Fruit fly (Drosophila melanogaster) ovary, adult (tissue): Measurements from ENCODE around the gene kel.

Source experiments
- CG17801 ChIP-seq: fragments of 200-800 bp; optimal IDR thresholded peaks from 2 replicates; lab custom pipeline; 2019; ENCODE audit warnings: missing biosample characterization, mild to moderate bottlenecking, missing genetic modification characterization, moderate library complexity; ENCODE audit not compliant: partially characterized antibody

Gene kel

dm6 chr2L:18137591-18138247 is at the start of gene kel:
kel (minus strand) TSS chr2L:18138083.
- TF ChIP-seq CG17801 (GFP tag; lab: Kevin White, UChicago), result peak; percentile 63

dm6 chr2L:18186695-18187094 is 48.8 kb upstream of the kel start:
- no peak for TF ChIP-seq CG17801 (GFP tag; lab: Kevin White, UChicago)

DNA sequence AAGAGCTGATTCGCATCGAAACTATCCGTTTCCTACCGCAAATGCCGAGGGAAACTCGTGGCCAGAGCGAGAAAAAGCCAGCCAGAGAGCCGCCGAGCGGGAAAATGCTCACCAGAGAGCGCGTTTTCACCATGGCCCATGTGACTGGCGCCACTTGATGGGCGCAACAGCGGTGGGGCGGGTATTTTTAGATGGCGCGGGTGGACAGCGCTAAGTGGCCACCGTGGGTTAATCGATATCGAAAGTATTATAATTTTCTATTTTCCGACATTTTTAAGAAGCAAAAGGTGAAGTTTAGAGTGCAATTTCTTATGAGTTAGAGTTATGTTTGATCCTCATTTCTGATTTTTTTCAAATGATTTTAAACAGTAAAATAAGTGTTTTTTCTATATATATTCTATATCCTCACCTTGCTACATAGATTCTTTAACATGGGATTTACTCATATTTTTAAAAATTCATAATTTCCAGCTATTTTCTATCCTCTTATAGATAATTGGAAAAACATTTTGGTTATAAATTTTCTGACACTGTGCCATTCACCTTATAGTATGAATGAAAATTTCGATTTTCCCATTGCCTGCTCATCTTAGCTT is 46.9 kb upstream of the kel start, which contains the start of gene Ptp36E:
Ptp36E (minus strand) TSS at position 360 of the 596 bp plus-strand sequence.
- no peak for TF ChIP-seq CG17801 (GFP tag; lab: Kevin White, UChicago)

DNA sequence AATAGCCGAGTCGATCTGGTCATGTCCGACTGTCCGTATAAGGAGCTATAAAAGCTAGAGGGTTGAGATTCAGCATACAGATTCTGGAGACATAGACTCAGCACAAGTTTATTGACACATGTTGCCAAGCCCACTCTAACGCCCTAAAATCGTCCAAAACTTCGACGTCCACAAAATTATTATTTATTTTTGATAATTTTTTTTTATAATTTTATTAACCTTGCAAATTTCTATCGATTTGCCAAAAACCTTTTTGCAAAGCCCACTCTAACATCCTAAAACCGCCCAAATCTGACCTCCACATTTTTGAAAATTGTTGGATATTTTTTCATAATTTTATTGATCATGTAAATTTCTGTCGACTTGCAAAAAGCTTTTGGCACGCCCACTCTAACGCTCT is 21.3 kb upstream of the kel start, which contains the start of gene JMJD4:
JMJD4 (minus strand) TSS at position 101 of the 400 bp plus-strand sequence.
- TF ChIP-seq CG17801 (GFP tag; lab: Kevin White, UChicago), result no peak

dm6 chr2L:18158622-18159043 is 20.8 kb upstream of the kel start:
- no peak for TF ChIP-seq CG17801 (GFP tag; lab: Kevin White, UChicago)

DNA sequence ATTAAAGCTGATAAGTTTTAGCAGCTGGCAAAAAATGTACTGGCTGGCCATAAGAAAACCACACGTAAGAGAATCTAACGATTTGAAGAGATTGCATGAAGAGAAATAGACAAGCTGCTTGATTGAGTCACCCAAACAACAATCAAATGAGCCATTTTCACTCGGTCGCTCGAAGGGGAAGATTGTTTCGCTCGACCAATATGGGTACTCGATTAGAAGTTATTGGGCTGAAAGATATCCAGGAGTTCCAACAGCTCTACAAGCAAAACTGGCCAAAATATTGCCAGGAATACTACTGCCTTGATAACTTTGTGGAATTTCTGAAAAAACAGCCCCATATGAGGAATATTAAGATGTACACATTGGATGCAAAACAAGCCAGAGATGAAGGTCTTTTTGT is 18.0 kb upstream of the kel start, which contains the start of gene CG5783:
CG5783 (plus strand) TSS at position 167 of the 400 bp plus-strand sequence.
- no peak for TF ChIP-seq CG17801 (GFP tag; lab: Kevin White, UChicago)

dm6 chr2L:18154551-18154950 is 16.7 kb upstream of the kel start, which contains the start of gene CG15155:
CG15155 (plus strand) TSS chr2L:18154851.
- no peak for TF ChIP-seq CG17801 (GFP tag; lab: Kevin White, UChicago)

DNA sequence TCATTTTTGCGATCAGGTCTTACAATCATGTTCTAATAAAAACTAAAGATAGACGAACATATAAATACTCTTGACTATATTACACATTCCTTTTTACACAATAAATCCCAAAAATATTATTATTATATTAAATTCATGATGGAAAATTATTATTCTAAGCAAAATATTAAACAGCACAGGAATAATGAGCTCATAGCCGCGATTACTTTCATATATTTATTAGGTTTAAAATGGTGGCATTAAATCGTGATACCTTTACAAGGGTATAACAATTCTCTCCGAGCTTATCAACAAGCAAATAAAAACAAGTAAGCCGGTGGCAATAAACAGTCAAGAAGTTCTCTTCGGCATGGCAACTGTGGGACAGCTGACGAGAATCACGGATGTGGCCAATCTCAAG is 15.2 kb upstream of the kel start, which contains the start of gene CG17681:
CG17681 (plus strand) TSS at position 56 of the 400 bp plus-strand sequence.
- TF ChIP-seq CG17801 (GFP tag; lab: Kevin White, UChicago), result peak; percentile 87

dm6 chr2L:18152172-18152639 is 14.3 kb upstream of the kel start, which contains the start of gene Socs36E:
Socs36E (minus strand) TSS chr2L:18152417.
- peak; percentile 12 for TF ChIP-seq CG17801 (GFP tag; lab: Kevin White, UChicago)

dm6 chr2L:18151826-18152138 is 13.9 kb upstream of the kel start:
- TF ChIP-seq CG17801 (GFP tag; lab: Kevin White, UChicago), result no peak

DNA sequence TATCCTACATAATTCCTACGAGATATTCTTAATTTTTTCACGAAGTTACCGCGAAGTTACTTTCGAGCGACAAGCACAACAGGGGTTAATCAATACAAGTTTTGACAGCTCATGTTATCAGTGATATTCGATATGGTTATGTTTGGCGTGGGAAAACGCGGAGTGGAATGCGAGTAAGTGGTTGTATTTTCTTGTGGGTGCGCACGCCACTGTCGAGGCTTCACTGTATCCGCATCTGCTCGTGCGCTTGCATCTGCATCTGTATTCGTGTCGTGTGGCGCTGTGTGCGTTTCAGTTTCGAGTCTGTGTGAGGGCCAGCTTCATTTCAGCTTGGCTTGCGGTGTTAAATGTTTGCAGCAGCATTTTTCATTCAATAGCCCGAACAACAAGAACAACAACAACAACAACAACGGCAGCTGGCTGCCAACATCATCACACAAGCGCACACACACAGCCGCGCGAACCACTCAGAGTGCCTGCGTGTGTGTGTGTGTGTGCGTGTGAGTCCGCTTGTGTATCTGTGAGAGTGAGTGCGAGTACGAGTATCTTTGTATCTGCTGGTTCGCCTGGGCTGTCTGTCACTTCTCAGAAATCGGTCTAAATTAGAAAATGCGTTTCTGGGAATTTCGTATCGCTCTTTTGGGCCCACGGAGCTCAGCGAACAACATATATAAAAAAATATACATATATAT is 13.4 kb upstream of the kel start:
- no peak for TF ChIP-seq CG17801 (GFP tag; lab: Kevin White, UChicago)

dm6 chr2L:18150393-18151133 is 12.7 kb upstream of the kel start:
- TF ChIP-seq CG17801 (GFP tag; lab: Kevin White, UChicago), result no peak

- TF ChIP-seq CG17801 (GFP tag; lab: Kevin White, UChicago), result no peak
These were observed 12.0 kb upstream of the kel start for dm6 chr2L:18149903-18150302.

DNA sequence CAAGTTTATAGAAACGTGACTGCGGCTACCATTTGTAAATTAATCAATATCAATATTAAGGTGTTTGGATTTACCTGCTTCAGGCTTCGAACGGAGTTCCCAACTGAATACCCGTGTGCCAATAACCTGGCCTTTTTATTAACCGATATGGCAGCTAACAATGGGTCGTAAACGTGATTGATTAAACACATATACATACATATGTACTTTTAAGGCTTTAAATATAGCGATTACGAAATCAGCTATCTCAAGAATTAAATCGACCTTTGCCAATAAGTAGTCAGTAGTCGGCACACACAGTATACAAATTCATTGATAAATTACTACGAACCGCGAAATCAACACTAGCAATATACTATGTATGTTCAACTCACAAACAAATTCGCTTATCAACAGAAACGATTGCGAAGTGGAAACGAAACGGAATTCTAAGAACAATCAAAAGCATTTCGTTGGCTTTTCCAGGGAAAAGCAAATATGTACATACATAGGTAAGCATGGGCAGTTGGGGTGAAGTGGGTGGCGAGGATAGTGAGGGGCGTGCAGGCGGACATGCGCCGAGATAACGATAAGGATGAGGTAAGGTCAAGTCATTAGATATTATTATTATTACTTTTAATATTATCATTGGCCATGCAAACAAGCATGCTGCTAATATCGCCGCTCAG is 10.8 kb upstream of the kel start:
- peak; percentile 43 for TF ChIP-seq CG17801 (GFP tag; lab: Kevin White, UChicago)
